Fruit fly (Drosophila melanogaster): Measurements from ENCODE around the gene CG4073.

Gene CG4073

DNA sequence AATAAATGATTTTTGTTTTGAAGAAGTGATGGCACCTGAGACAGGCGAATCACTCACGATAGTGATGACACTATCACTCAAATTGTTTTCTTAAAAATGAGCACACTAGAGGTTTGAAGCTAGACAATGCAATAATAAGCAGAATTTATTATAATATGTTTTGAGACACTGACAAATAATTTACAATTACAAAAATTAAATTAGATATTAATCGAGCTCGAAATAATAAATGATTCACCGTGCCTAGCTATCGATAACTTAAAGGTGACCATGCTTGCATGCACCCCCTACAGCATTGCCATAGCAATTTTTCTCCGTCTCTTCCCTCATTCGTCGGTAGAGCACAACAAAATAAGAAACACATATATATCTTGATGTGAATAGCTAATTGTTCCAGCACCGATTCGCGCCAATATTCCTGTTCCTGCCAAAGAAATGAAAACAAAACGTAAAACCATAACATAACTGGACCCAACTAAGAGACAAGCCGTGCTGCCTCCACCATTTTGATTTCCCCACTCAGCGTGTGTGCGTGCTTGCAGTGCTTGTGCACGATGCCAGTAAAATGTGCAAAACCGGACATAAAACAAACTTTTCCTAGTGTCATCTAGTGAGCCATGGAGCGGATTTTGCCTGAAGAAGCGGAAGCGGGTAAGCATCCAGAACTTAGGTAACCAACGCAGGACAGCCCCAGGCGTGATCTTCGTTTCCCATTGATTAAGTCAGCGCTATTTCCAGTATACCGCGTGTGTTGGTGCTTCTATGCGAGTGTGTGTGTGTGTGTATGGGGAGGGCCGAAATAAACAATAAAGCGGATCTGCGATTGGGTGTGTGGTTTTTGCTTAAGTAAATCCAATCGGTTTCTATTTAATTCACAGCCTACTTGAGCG lies 46.6 kb downstream of the CG4073 start, which contains the start of the genes MED7 and Cap-H2 (continued):
- peak; percentile 73 for TF ChIP-seq CG4820 (GFP tag; optimal IDR thresholded peaks at IDR 0.05)
- peak; percentile 77 for TF ChIP-seq CG4730 (GFP tag; IDR thresholded peaks at IDR 0.05)
- no peak for TF ChIP-seq CG3726 (GFP tag; IDR thresholded peaks at IDR 0.05)
- peak; percentile 67 for TF ChIP-seq fd96Cb (tag; optimal IDR thresholded peaks at IDR 0.05)
- TF ChIP-seq Xrp1 (GFP tag; IDR thresholded peaks at IDR 0.05), result peak; percentile 81
- peak; percentile 64 for TF ChIP-seq CG14050 (GFP tag; IDR thresholded peaks at IDR 0.05)
- peak; percentile 91 for TF ChIP-seq Rfx (GFP tag; IDR thresholded peaks at IDR 0.05)
- peak; percentile 69 for TF ChIP-seq CG12769 (tag; optimal IDR thresholded peaks at IDR 0.05)
- TF ChIP-seq Stat92E (GFP tag; optimal IDR thresholded peaks at IDR 0.05), result peak in 1 of 3 experiments; percentile 89
- peak; percentile 64 for TF ChIP-seq bcd (GFP tag; optimal IDR thresholded peaks at IDR 0.05)
- peak; percentile 61 for TF ChIP-seq CG10462 (GFP tag; optimal IDR thresholded peaks at IDR 0.05)
- peak; percentile 76 for TF ChIP-seq CG8924 (tag; optimal IDR thresholded peaks at IDR 0.05)
- peak; percentile 89 for TF ChIP-seq Dbx (GFP tag; IDR thresholded peaks at IDR 0.05)
- TF ChIP-seq emc (GFP tag; optimal IDR thresholded peaks at IDR 0.05), result no peak
- no peak for TF ChIP-seq Gsc (GFP tag; IDR thresholded peaks at IDR 0.05)
- TF ChIP-seq NC2β (GFP tag; optimal IDR thresholded peaks at IDR 0.05), result peak; percentile 77
- TF ChIP-seq CG18599 (GFP tag; optimal IDR thresholded peaks at IDR 0.05), result no peak
- peak; percentile 79; the same call in 2 of the 3 replicates for TF ChIP-seq ase (GFP tag; IDR thresholded peaks at IDR 0.05)
- peak; percentile 59 for TF ChIP-seq ewg (GFP tag; optimal IDR thresholded peaks at IDR 0.05)
- peak; percentile 67 for TF ChIP-seq CG16863 (GFP tag; optimal IDR thresholded peaks at IDR 0.05)
- TF ChIP-seq danr (GFP tag; IDR thresholded peaks at IDR 0.05), result 0 out of 2 replicates have a peak, but pooled peaks have one; percentile 41
- TF ChIP-seq ac (GFP tag; optimal IDR thresholded peaks at IDR 0.05), result no peak
- peak; percentile 61 for TF ChIP-seq Adf1 (GFP tag; IDR thresholded peaks at IDR 0.05)
- peak; percentile 97 for TF ChIP-seq HLH4C (GFP tag; IDR thresholded peaks at IDR 0.05; ENCODE audit: partially characterized antibody)
- peak; percentile 92 for TF ChIP-seq ind (GFP tag; optimal IDR thresholded peaks at IDR 0.05)
- peak; percentile 84 for TF ChIP-seq dysf (GFP tag; IDR thresholded peaks at IDR 0.05)
- TF ChIP-seq Jarid2 (GFP tag; optimal IDR thresholded peaks at IDR 0.05), result no peak
- peak; percentile 80; the same call in 1 of the 2 replicates for TF ChIP-seq rib (GFP tag; IDR thresholded peaks at IDR 0.05)
- TF ChIP-seq odd (GFP tag; optimal IDR thresholded peaks at IDR 0.05), result peak; percentile 8
- peak; percentile 33 for TF ChIP-seq CrebB (tag; optimal IDR thresholded peaks at IDR 0.05)
- TF ChIP-seq Dref (GFP tag; IDR thresholded peaks at IDR 0.05), result peak; percentile 79
- TF ChIP-seq dm (GFP tag; optimal IDR thresholded peaks at IDR 0.05), result peak; percentile 70
- TF ChIP-seq mirr (GFP tag; optimal IDR thresholded peaks at IDR 0.05), result no peak
- TF ChIP-seq chinmo (GFP tag; IDR thresholded peaks at IDR 0.05; ENCODE audit: partially characterized antibody), result peak; percentile 96
- TF ChIP-seq hb (GFP tag; IDR thresholded peaks at IDR 0.05; ENCODE audit: partially characterized antibody), result peak; percentile 98
- peak; percentile 57 for TF ChIP-seq fd3F (GFP tag; optimal IDR thresholded peaks at IDR 0.05)
- peak; percentile 74 for TF ChIP-seq CG14014 (GFP tag; IDR thresholded peaks at IDR 0.05)
- peak; percentile 65 for TF ChIP-seq slou (GFP tag; optimal IDR thresholded peaks at IDR 0.05)
- TF ChIP-seq CG1832 (GFP tag; optimal IDR thresholded peaks at IDR 0.05), result no peak
- no peak for TF ChIP-seq HmgD (GFP tag; optimal IDR thresholded peaks at IDR 0.05)
- peak; percentile 51 for TF ChIP-seq E2f2 (GFP tag; IDR thresholded peaks at IDR 0.05)
- peak; percentile 7 for TF ChIP-seq luna (GFP tag; optimal IDR thresholded peaks at IDR 0.05)
- no peak for TF ChIP-seq nau (GFP tag; optimal IDR thresholded peaks at IDR 0.05)
- peak; percentile 57 for TF ChIP-seq Usf (GFP tag; optimal IDR thresholded peaks at IDR 0.05)
- TF ChIP-seq dan (GFP tag; IDR thresholded peaks at IDR 0.05), result no peak
- TF ChIP-seq amos (GFP tag; IDR thresholded peaks at IDR 0.05; ENCODE audit: partially characterized antibody), result peak; percentile 96
- TF ChIP-seq Med (GFP tag), result peak; percentile 98
- peak; percentile 79 for TF ChIP-seq zfh2 (GFP tag; optimal IDR thresholded peaks at IDR 0.05)
- TF ChIP-seq dimm (GFP tag; IDR thresholded peaks at IDR 0.05), result peak; percentile 41; the same call in 1 of the 2 replicates
